Worm (Caenorhabditis elegans): ENCODE measurements around the gene msrp-5.
"Not testable (repeated sequence)": the region's sequence is repeated elsewhere in the genome, so short reads cannot be mapped to it uniquely, and the experiment has no call there.

Gene msrp-5

ce11 chrII:2616634-2617033 lies at the start of gene msrp-5:
TSS of gene msrp-5 (plus strand) at chrII:2616934.
- not testable (repeated sequence) for TF ChIP-seq tbx-2, che-1, dve-1 (tag; optimal IDR thresholded peaks at IDR 0.05)

- TF ChIP-seq elt-2 (tag; optimal IDR thresholded peaks at IDR 0.05), result peak; percentile 24
- peak; percentile 61 for TF ChIP-seq madf-2 (tag; optimal IDR thresholded peaks at IDR 0.05)
- peak; percentile 35 for TF ChIP-seq hlh-13 (GFP tag; optimal IDR thresholded peaks at IDR 0.05)
- peak; percentile 65 for TF ChIP-seq che-1 (tag; optimal IDR thresholded peaks at IDR 0.05)
- peak; percentile 62 for TF ChIP-seq gmeb-2 (tag; optimal IDR thresholded peaks at IDR 0.05)
- peak; percentile 67 for TF ChIP-seq K02D7.2 (tag; optimal IDR thresholded peaks at IDR 0.05)
- TF ChIP-seq sox-4 (tag; optimal IDR thresholded peaks at IDR 0.05), result peak; percentile 32
- peak; percentile 89 for TF ChIP-seq pha-2 (tag; optimal IDR thresholded peaks at IDR 0.05)
- peak; percentile 76 for TF ChIP-seq ttx-3 (tag; optimal IDR thresholded peaks at IDR 0.05)
- TF ChIP-seq ztf-16 (tag; optimal IDR thresholded peaks at IDR 0.05), result peak; percentile 27
- peak; percentile 41 for TF ChIP-seq lin-11 (tag; optimal IDR thresholded peaks at IDR 0.05)
- TF ChIP-seq unc-3 (GFP tag; conservative IDR thresholded peaks at IDR 0.05), result not testable (repeated sequence)
- peak; percentile 30 for TF ChIP-seq unc-3 (tag; optimal IDR thresholded peaks at IDR 0.05)
- peak; percentile 63 for TF ChIP-seq ahr-1 (tag; optimal IDR thresholded peaks at IDR 0.05)
- TF ChIP-seq Y22D7AL.16 (tag; optimal IDR thresholded peaks at IDR 0.05), result peak; percentile 36
Measured at ce11 chrII:2570384-2570964, 46.3 kb upstream of the msrp-5 start.

ce11 chrII:2578216-2578615 lies 38.5 kb upstream of the msrp-5 start:
- TF ChIP-seq dve-1 (tag; optimal IDR thresholded peaks at IDR 0.05) (no peak), C08G9.2 (tag; optimal IDR thresholded peaks at IDR 0.05) (no peak)

ce11 chrII:2583044-2583443 lies 33.7 kb upstream of the msrp-5 start, which contains the start of gene sri-74:
TSS of gene sri-74 (minus strand) at chrII:2583144.
- TF ChIP-seq pha-4 (tag; optimal IDR thresholded peaks at IDR 0.05) (no peak), elt-4 (tag; optimal IDR thresholded peaks at IDR 0.05) (no peak), unc-55 (GFP tag; optimal IDR thresholded peaks at IDR 0.05) (no peak), nhr-232 (tag; optimal IDR thresholded peaks at IDR 0.05) (no peak), lim-6 (tag; optimal IDR thresholded peaks at IDR 0.05) (no peak), tbx-2 (tag; optimal IDR thresholded peaks at IDR 0.05) (no peak), hlh-30 (tag; optimal IDR thresholded peaks at IDR 0.05; ENCODE audit: insufficient read depth) (no peak), rnt-1 (tag; optimal IDR thresholded peaks at IDR 0.05) (no peak), ama-1 (optimal IDR thresholded peaks at IDR 0.05) (no peak), hlh-6 (tag; optimal IDR thresholded peaks at IDR 0.05) (no peak), ceh-31 (tag; optimal IDR thresholded peaks at IDR 0.05) (no peak), ceh-48 (tag; optimal IDR thresholded peaks at IDR 0.05) (no peak), ets-4 (tag; optimal IDR thresholded peaks at IDR 0.05) (no peak), hlh-8 (tag; optimal IDR thresholded peaks at IDR 0.05) (no peak), ceh-6 (GFP tag; optimal IDR thresholded peaks at IDR 0.05) (no peak), unc-42 (tag; optimal IDR thresholded peaks at IDR 0.05) (no peak)

ce11 chrII:2585493-2585892 lies 31.2 kb upstream of the msrp-5 start, which contains the start of gene sri-36:
TSS of gene sri-36 (minus strand) at chrII:2585593.
- TF ChIP-seq fax-1 (tag; optimal IDR thresholded peaks at IDR 0.05), result no peak
- no peak for TF ChIP-seq pros-1 (tag; optimal IDR thresholded peaks at IDR 0.05)
- TF ChIP-seq ceh-18 (tag; optimal IDR thresholded peaks at IDR 0.05), result no peak
- no peak for TF ChIP-seq ceh-2 (tag; optimal IDR thresholded peaks at IDR 0.05)
- no peak for TF ChIP-seq K02D7.2 (tag; optimal IDR thresholded peaks at IDR 0.05)
- TF ChIP-seq elt-4 (tag; optimal IDR thresholded peaks at IDR 0.05), result no peak
- no peak for TF ChIP-seq tbx-7 (tag; optimal IDR thresholded peaks at IDR 0.05)
- TF ChIP-seq ama-1 (optimal IDR thresholded peaks at IDR 0.05), result no peak
- TF ChIP-seq sox-2 (GFP tag; IDR thresholded peaks at IDR 0.05), result no peak
- TF ChIP-seq C08G9.2 (tag; optimal IDR thresholded peaks at IDR 0.05), result no peak
- no peak for TF ChIP-seq hlh-15 (tag; optimal IDR thresholded peaks at IDR 0.05)
- TF ChIP-seq zip-5 (tag; optimal IDR thresholded peaks at IDR 0.05), result no peak
- TF ChIP-seq hlh-30 (tag; optimal IDR thresholded peaks at IDR 0.05; ENCODE audit: insufficient read depth), result no peak
- no peak for TF ChIP-seq ceh-22 (tag; optimal IDR thresholded peaks at IDR 0.05)
- TF ChIP-seq unc-42 (tag; optimal IDR thresholded peaks at IDR 0.05), result no peak
- TF ChIP-seq pag-3 (tag; optimal IDR thresholded peaks at IDR 0.05; ENCODE audit: borderline replicate concordance), result no peak

Data from whole organism, late embryonic.